Worm (Caenorhabditis elegans) whole organism, L4/young adult: Measurements from ENCODE around the gene ugt-17.

Experiments
- W03F9.2 ChIP-seq: fragments of 150-350 bp; optimal IDR thresholded peaks from 2 replicates; lab custom pipeline; 2014; ENCODE audit warnings: missing biosample characterization, missing genetic modification characterization
- dao-5 ChIP-seq: sonication (generic microtip); optimal IDR thresholded peaks from 2 replicates; lab custom pipeline; 2016; ENCODE audit warnings: missing genotype, missing genetic modification characterization, moderate library complexity, missing compliant biosample characterization
- him-1 ChIP-seq: sonication (generic microtip); optimal IDR thresholded peaks from 2 replicates; lab custom pipeline; 2016; ENCODE audit warnings: missing genotype, missing genetic modification reagents, missing genetic modification characterization, missing compliant biosample characterization

ce11 chrV:10070541-10070940, 34.2 kb downstream of the ugt-17 start, which contains the start of gene nhr-192:
- no peak for TF ChIP-seq him-1 (tag; lab: Kevin White, UChicago)
- TF ChIP-seq dao-5: no peak
- TF ChIP-seq W03F9.2 (tag; lab: Kevin White, UChicago): no peak
